Worm (Caenorhabditis elegans): ENCODE results near the gene EEED8.4.
A peak's percentile ranks its signal among the peaks of the same experiment; 100 is the strongest.

EEED8.4 gene

ce11 chrII:5418929-5419328 lies 9.8 kb downstream of the EEED8.4 start, which contains the start of gene EEED8.15:
TSS of gene EEED8.15 (plus strand) at chrII:5419229.
- TF ChIP-seq mab-5 (tag; optimal IDR thresholded peaks at IDR 0.05) = no peak

- TF ChIP-seq lin-39 (tag; optimal IDR thresholded peaks at IDR 0.05) (no peak), skn-1 (tag; optimal IDR thresholded peaks at IDR 0.05) (no peak), lin-11 (tag; optimal IDR thresholded peaks at IDR 0.05) (no peak), lin-13 (GFP tag; optimal IDR thresholded peaks at IDR 0.05) (no peak), peb-1 (tag; optimal IDR thresholded peaks at IDR 0.05) (no peak), nhr-129 (tag; optimal IDR thresholded peaks at IDR 0.05) (no peak), lsy-2 (tag; optimal IDR thresholded peaks at IDR 0.05) (peak in 1 of 2 experiments; percentile 93), C34F6.9 (tag; optimal IDR thresholded peaks at IDR 0.05) (peak; percentile 9), unc-62 (GFP tag; optimal IDR thresholded peaks at IDR 0.05) (no peak), elt-1 (tag; optimal IDR thresholded peaks at IDR 0.05) (no peak), nhr-10 (tag; optimal IDR thresholded peaks at IDR 0.05) (no peak), R02D3.7 (tag; optimal IDR thresholded peaks at IDR 0.05) (no peak)
These were observed 12.0 kb downstream of the EEED8.4 start, which contains the start of gene tofu-6 for ce11 chrII:5420947-5421614. TSS of gene tofu-6 (plus strand) at chrII:5421248.

- TF ChIP-seq sem-4 (tag; optimal IDR thresholded peaks at IDR 0.05) = peak; percentile 7
- peak; percentile 12 for TF ChIP-seq ztf-4 (tag; optimal IDR thresholded peaks at IDR 0.05)
- TF ChIP-seq nhr-25 (tag; optimal IDR thresholded peaks at IDR 0.05) = peak; percentile 13
- peak in 1 of 2 experiments; percentile 33 for TF ChIP-seq lsy-2 (tag; optimal IDR thresholded peaks at IDR 0.05)
- no peak for TF ChIP-seq mdl-1 (tag; optimal IDR thresholded peaks at IDR 0.05)
These were observed 14.7 kb downstream of the EEED8.4 start, which contains the start of gene F07F6.7 for ce11 chrII:5423832-5424231. TSS of gene F07F6.7 (minus strand) at chrII:5423858.

ce11 chrII:5425633-5426032 lies 16.5 kb downstream of the EEED8.4 start, which contains the start of gene F07F6.8:
TSS of gene F07F6.8 (minus strand) at chrII:5425733.
- TF ChIP-seq nhr-12 (tag; optimal IDR thresholded peaks at IDR 0.05) (no peak), crh-2 (tag; optimal IDR thresholded peaks at IDR 0.05) (no peak), snpc-4 (tag; optimal IDR thresholded peaks at IDR 0.05) (no peak), unc-55 (GFP tag; optimal IDR thresholded peaks at IDR 0.05) (no peak), nhr-10 (tag; optimal IDR thresholded peaks at IDR 0.05) (no peak), ztf-11 (tag; optimal IDR thresholded peaks at IDR 0.05) (no peak), elt-1 (tag; optimal IDR thresholded peaks at IDR 0.05) (no peak), nhr-25 (tag; optimal IDR thresholded peaks at IDR 0.05) (no peak), sem-4 (tag; optimal IDR thresholded peaks at IDR 0.05) (no peak), elt-3 (tag; optimal IDR thresholded peaks at IDR 0.05) (no peak), dmd-4 (tag; optimal IDR thresholded peaks at IDR 0.05) (no peak), unc-39 (tag; optimal IDR thresholded peaks at IDR 0.05) (no peak), lsy-2 (tag; optimal IDR thresholded peaks at IDR 0.05) (no peak)

ce11 chrII:5426054-5426453 lies 16.9 kb downstream of the EEED8.4 start:
- TF ChIP-seq C34F6.9 (tag; optimal IDR thresholded peaks at IDR 0.05) (peak; percentile 79), sma-9 (GFP tag; optimal IDR thresholded peaks at IDR 0.05) (peak; percentile 27), sma-9 (tag; optimal IDR thresholded peaks at IDR 0.05) (no peak), snpc-4 (tag; optimal IDR thresholded peaks at IDR 0.05) (no peak), nhr-129 (tag; optimal IDR thresholded peaks at IDR 0.05) (peak; percentile 92), R02D3.7 (tag; optimal IDR thresholded peaks at IDR 0.05) (no peak), fos-1 (tag; optimal IDR thresholded peaks at IDR 0.05) (peak; percentile 63), crh-2 (tag; optimal IDR thresholded peaks at IDR 0.05) (peak; percentile 76), lsy-2 (tag; optimal IDR thresholded peaks at IDR 0.05) (peak in 1 of 2 experiments; percentile 71), nhr-25 (tag; optimal IDR thresholded peaks at IDR 0.05) (peak; percentile 69), F13H6.1 (tag; optimal IDR thresholded peaks at IDR 0.05) (peak; percentile 38), mab-5 (tag; optimal IDR thresholded peaks at IDR 0.05) (no peak), ama-1 (optimal IDR thresholded peaks at IDR 0.05) (peak; percentile 28)

- TF ChIP-seq ztf-1 (GFP tag; conservative IDR thresholded peaks at IDR 0.05) (no peak), mdl-1 (tag; optimal IDR thresholded peaks at IDR 0.05) (no peak), ama-1 (optimal IDR thresholded peaks at IDR 0.05) (no peak), skn-1 (tag; optimal IDR thresholded peaks at IDR 0.05) (no peak), sem-4 (tag; optimal IDR thresholded peaks at IDR 0.05) (no peak), C34F6.9 (tag; optimal IDR thresholded peaks at IDR 0.05) (no peak), ceh-16 (tag; optimal IDR thresholded peaks at IDR 0.05) (no peak), F13H6.1 (tag; optimal IDR thresholded peaks at IDR 0.05) (no peak), fos-1 (tag; optimal IDR thresholded peaks at IDR 0.05) (no peak), nhr-6 (tag; optimal IDR thresholded peaks at IDR 0.05) (no peak), nhr-25 (tag; optimal IDR thresholded peaks at IDR 0.05) (no peak), gmeb-1 (tag; optimal IDR thresholded peaks at IDR 0.05) (no peak), mbf-1 (tag; optimal IDR thresholded peaks at IDR 0.05) (no peak), elt-1 (tag; optimal IDR thresholded peaks at IDR 0.05) (no peak), lsy-2 (tag; optimal IDR thresholded peaks at IDR 0.05) (no peak), Y55F3AM.14 (GFP tag; optimal IDR thresholded peaks at IDR 0.05) (no peak), nhr-77 (tag; optimal IDR thresholded peaks at IDR 0.05) (no peak)
These were observed 17.4 kb downstream of the EEED8.4 start for ce11 chrII:5426470-5426869.

All from whole organism, L2 larva.